Worm (Caenorhabditis elegans): ENCODE measurements around the gene swt-7.

DNA sequence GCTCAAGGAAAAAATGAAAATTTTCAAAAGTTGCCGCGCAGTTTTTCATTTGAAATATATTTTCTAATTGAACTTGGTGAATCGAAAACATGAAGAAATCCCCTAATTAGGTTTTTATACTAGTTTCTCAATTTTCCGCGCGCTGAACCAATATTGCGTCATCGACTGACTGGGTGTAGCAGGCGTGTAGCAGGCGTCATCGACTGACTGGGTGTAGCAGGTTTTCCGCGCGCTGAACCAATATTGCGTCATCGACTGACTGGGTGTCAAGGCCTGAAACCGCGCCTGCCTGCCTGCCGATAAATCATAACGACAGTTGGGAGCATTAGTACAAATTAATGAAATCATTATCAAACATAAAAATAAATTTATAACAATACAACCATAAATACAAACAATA is 7.3 kb downstream of the swt-7 start:
- TF ChIP-seq ceh-28 (tag; optimal IDR thresholded peaks at IDR 0.05) (no peak), tra-1 (GFP tag; IDR thresholded peaks at IDR 0.05) (no peak), php-3 (GFP tag; IDR thresholded peaks at IDR 0.05) (no peak), dmd-6 (GFP tag; IDR thresholded peaks at IDR 0.05) (no peak), mxl-3 (GFP tag; optimal IDR thresholded peaks at IDR 0.05) (no peak), pha-4 (GFP tag; IDR thresholded peaks at IDR 0.05) (no peak), pha-4 (tag; optimal IDR thresholded peaks at IDR 0.05) (no peak), egl-43 (GFP tag; IDR thresholded peaks at IDR 0.05) (no peak), mes-2 (tag; optimal IDR thresholded peaks at IDR 0.05; ENCODE audit: poor library complexity, severe bottlenecking) (no peak)

All from whole organism, L4 larva.